Worm (Caenorhabditis elegans): Measurements from ENCODE around the gene ZK177.3.

Gene ZK177.3

ce11 chrII:5497541-5497940 is 18.1 kb upstream of the ZK177.3 start (continued):
- TF ChIP-seq nfya-1 (tag; optimal IDR thresholded peaks at IDR 0.05; ENCODE audit: borderline replicate concordance, insufficient read depth) (no peak), C17E4.6 (GFP tag; IDR thresholded peaks at IDR 0.05) (no peak), sea-2 (GFP tag; IDR thresholded peaks at IDR 0.05) (no peak), attf-5 (GFP tag; optimal IDR thresholded peaks at IDR 0.05) (no peak), snpc-1.3 (tag; optimal IDR thresholded peaks at IDR 0.05; ENCODE audit: insufficient read depth) (no peak), snpc-4 (GFP tag; optimal IDR thresholded peaks at IDR 0.05) (no peak), snpc-4 (tag; optimal IDR thresholded peaks at IDR 0.05) (no peak), ets-4 (GFP tag; optimal IDR thresholded peaks at IDR 0.05) (no peak), rec-8 (tag; optimal IDR thresholded peaks at IDR 0.05) (no peak), athp-1 (tag; optimal IDR thresholded peaks at IDR 0.05) (no peak), akir-1 (GFP tag; optimal IDR thresholded peaks at IDR 0.05) (no peak), ccch-3 (GFP tag; optimal IDR thresholded peaks at IDR 0.05) (no peak), K11D2.4 (GFP tag; IDR thresholded peaks at IDR 0.05) (no peak; the same call in 1 of the 2 replicates), attf-6 (GFP tag; IDR thresholded peaks at IDR 0.05) (no peak), ceh-91 (GFP tag; IDR thresholded peaks at IDR 0.05) (no peak), ztf-18 (tag; optimal IDR thresholded peaks at IDR 0.05) (no peak), bed-2 (GFP tag; IDR thresholded peaks at IDR 0.05) (no peak), lin-54 (GFP tag; optimal IDR thresholded peaks at IDR 0.05) (no peak), atf-7 (tag; optimal IDR thresholded peaks at IDR 0.05) (no peak), Y95B8A.8 (GFP tag; IDR thresholded peaks at IDR 0.05) (no peak), F23B12.7 (tag; optimal IDR thresholded peaks at IDR 0.05; ENCODE audit: insufficient read depth) (no peak), nhr-179 (tag; optimal IDR thresholded peaks at IDR 0.05) (no peak), somi-1 (GFP tag; optimal IDR thresholded peaks at IDR 0.05) (no peak), egl-18 (GFP tag; IDR thresholded peaks at IDR 0.05) (no peak), zfh-2 (GFP tag; conservative IDR thresholded peaks at IDR 0.05) (no peak), him-1 (tag; optimal IDR thresholded peaks at IDR 0.05) (no peak), tlf-1 (GFP tag; optimal IDR thresholded peaks at IDR 0.05) (no peak), egrh-3 (GFP tag; IDR thresholded peaks at IDR 0.05) (no peak), dpff-1 (tag; optimal IDR thresholded peaks at IDR 0.05) (no peak)

ce11 chrII:5498156-5498739 is 17.4 kb upstream of the ZK177.3 start, which contains the start of the genes suex-1 and F12A10.9:
suex-1 (minus strand) TSS chrII:5498256.
F12A10.9 (plus strand) TSS chrII:5498689.
- TF ChIP-seq nfyb-1 (GFP tag; IDR thresholded peaks at IDR 0.05) (no peak), pbrm-1 (GFP tag; IDR thresholded peaks at IDR 0.05) (no peak), bed-2 (GFP tag; IDR thresholded peaks at IDR 0.05) (no peak)

- no peak for TF ChIP-seq snpc-4 (GFP tag; optimal IDR thresholded peaks at IDR 0.05)
- TF ChIP-seq snpc-4 (tag; optimal IDR thresholded peaks at IDR 0.05) = no peak
- TF ChIP-seq repo-1 (tag; optimal IDR thresholded peaks at IDR 0.05) = no peak
- no peak for TF ChIP-seq nhr-27 (tag; optimal IDR thresholded peaks at IDR 0.05)
- no peak for TF ChIP-seq bed-1 (GFP tag; IDR thresholded peaks at IDR 0.05)
- TF ChIP-seq F10E7.11 (tag; optimal IDR thresholded peaks at IDR 0.05) = no peak
- TF ChIP-seq ccch-3 (GFP tag; optimal IDR thresholded peaks at IDR 0.05) = no peak
- no peak for TF ChIP-seq hmg-1.2 (GFP tag; IDR thresholded peaks at IDR 0.05)
- TF ChIP-seq mcd-1 (GFP tag; IDR thresholded peaks at IDR 0.05) = no peak
- no peak for TF ChIP-seq ceh-91 (GFP tag; IDR thresholded peaks at IDR 0.05)
- no peak for TF ChIP-seq ztf-26 (tag; optimal IDR thresholded peaks at IDR 0.05)
- TF ChIP-seq Y53F4B.3 (GFP tag; IDR thresholded peaks at IDR 0.05) = no peak
- no peak for TF ChIP-seq ceh-27 (GFP tag; optimal IDR thresholded peaks at IDR 0.05)
- TF ChIP-seq lin-35 (GFP tag; optimal IDR thresholded peaks at IDR 0.05) = no peak
- TF ChIP-seq atf-7 (tag; optimal IDR thresholded peaks at IDR 0.05) = no peak
- TF ChIP-seq aptf-2 (GFP tag; conservative IDR thresholded peaks at IDR 0.05) = no peak
- TF ChIP-seq dpff-1 (tag; optimal IDR thresholded peaks at IDR 0.05) = no peak
These were observed 15.2 kb upstream of the ZK177.3 start, which contains the start of gene fzy-1 for ce11 chrII:5500470-5500869. fzy-1 (plus strand) TSS chrII:5500770.
